Fruit fly (Drosophila melanogaster): ENCODE data around the gene Ir7b.

The Ir7b gene

dm6 chrX:7893411-7894122 lies 26.8 kb upstream of the Ir7b start, which contains the start of the genes CG45089, ND-MNLL and p115 (continued):
- peak; percentile 74; the same call in 2 of the 3 replicates for TF ChIP-seq Dbx (GFP tag; IDR thresholded peaks at IDR 0.05)
- TF ChIP-seq CG32532 (GFP tag; IDR thresholded peaks at IDR 0.05), result peak; percentile 43; the same call in 1 of the 2 replicates
- TF ChIP-seq CG3163 (GFP tag; optimal IDR thresholded peaks at IDR 0.05), result no peak
- peak; percentile 84 for TF ChIP-seq CG9437 (GFP tag; optimal IDR thresholded peaks at IDR 0.05)
- TF ChIP-seq Fer2 (tag; optimal IDR thresholded peaks at IDR 0.05), result peak; percentile 40
- TF ChIP-seq CG8359 (GFP tag; optimal IDR thresholded peaks at IDR 0.05; ENCODE audit: borderline replicate concordance), result no peak
- peak; percentile 48 for TF ChIP-seq zfh2 (GFP tag; optimal IDR thresholded peaks at IDR 0.05)
- TF ChIP-seq dmrt99B (tag; optimal IDR thresholded peaks at IDR 0.05), result peak; percentile 36
- peak; percentile 64 for TF ChIP-seq ind (GFP tag; optimal IDR thresholded peaks at IDR 0.05)
- no peak for TF ChIP-seq CG2199 (GFP tag; IDR thresholded peaks at IDR 0.05)
- no peak for TF ChIP-seq danr (GFP tag; IDR thresholded peaks at IDR 0.05)
- peak; percentile 46 for TF ChIP-seq kay (GFP tag; optimal IDR thresholded peaks at IDR 0.05)
- no peak for TF ChIP-seq CG9876 (GFP tag; optimal IDR thresholded peaks at IDR 0.05)
- TF ChIP-seq ci (GFP tag; IDR thresholded peaks at IDR 0.05), result no peak
- peak; percentile 25 for TF ChIP-seq scrt (GFP tag; optimal IDR thresholded peaks at IDR 0.05)
- TF ChIP-seq schlank (tag; optimal IDR thresholded peaks at IDR 0.05), result no peak
- no peak for TF ChIP-seq sim (GFP tag; IDR thresholded peaks at IDR 0.05)
- TF ChIP-seq Hr39 (optimal IDR thresholded peaks at IDR 0.05), result no peak
- no peak for TF ChIP-seq trh (GFP tag; optimal IDR thresholded peaks at IDR 0.05)
- TF ChIP-seq yki (optimal IDR thresholded peaks at IDR 0.05), result no peak
- peak in 1 of 2 experiments; percentile 31 for TF ChIP-seq chif (GFP tag; optimal IDR thresholded peaks at IDR 0.05)
- TF ChIP-seq chn (GFP tag; optimal IDR thresholded peaks at IDR 0.05), result peak; percentile 28
- TF ChIP-seq CG14441 (GFP tag; IDR thresholded peaks at IDR 0.05), result peak; percentile 15; the same call in 1 of the 2 replicates
- TF ChIP-seq ftz-f1 (GFP tag; optimal IDR thresholded peaks at IDR 0.05), result no peak
- TF ChIP-seq CG11560 (tag; IDR thresholded peaks at IDR 0.05), result no peak
- no peak for TF ChIP-seq fru (optimal IDR thresholded peaks at IDR 0.05)
- peak; percentile 56 for TF ChIP-seq CG4617 (GFP tag; optimal IDR thresholded peaks at IDR 0.05; ENCODE audit: borderline replicate concordance)
- peak; percentile 31; the same call in 1 of the 2 replicates for TF ChIP-seq seq (GFP tag; IDR thresholded peaks at IDR 0.05)
- TF ChIP-seq pho (GFP tag; optimal IDR thresholded peaks at IDR 0.05), result peak; percentile 14
- peak; percentile 36; the same call in 1 of the 2 replicates for TF ChIP-seq ttk (GFP tag; IDR thresholded peaks at IDR 0.05)
- peak; percentile 69 for TF ChIP-seq CG2678 (tag; optimal IDR thresholded peaks at IDR 0.05)
- no peak for TF ChIP-seq MTF-1 (GFP tag; optimal IDR thresholded peaks at IDR 0.05; ENCODE audit: borderline replicate concordance)
- peak; percentile 48 for TF ChIP-seq CG12942 (GFP tag; optimal IDR thresholded peaks at IDR 0.05)
- TF ChIP-seq gcm (GFP tag; optimal IDR thresholded peaks at IDR 0.05), result peak; percentile 46
- no peak for TF ChIP-seq CG6791 (GFP tag; IDR thresholded peaks at IDR 0.05; ENCODE audit: partially characterized antibody)
- TF ChIP-seq mirr (GFP tag; optimal IDR thresholded peaks at IDR 0.05), result no peak
- TF ChIP-seq Scr (GFP tag; IDR thresholded peaks at IDR 0.05; ENCODE audit: partially characterized antibody), result peak; percentile 72
- no peak for TF ChIP-seq nau (GFP tag; optimal IDR thresholded peaks at IDR 0.05)
- TF ChIP-seq CG6272 (GFP tag; IDR thresholded peaks at IDR 0.05), result peak; percentile 42; the same call in 1 of the 2 replicates
- TF ChIP-seq Dip2 (GFP tag; IDR thresholded peaks at IDR 0.05), result no peak
- TF ChIP-seq pros (GFP tag; optimal IDR thresholded peaks at IDR 0.05), result no peak
- no peak for TF ChIP-seq ato (GFP tag; IDR thresholded peaks at IDR 0.05; ENCODE audit: partially characterized antibody)
- TF ChIP-seq Lim3 (GFP tag; IDR thresholded peaks at IDR 0.05), result no peak
- peak; percentile 47; the same call in 1 of the 2 replicates for TF ChIP-seq CG14014 (GFP tag; IDR thresholded peaks at IDR 0.05)
- no peak for TF ChIP-seq ro (GFP tag; IDR thresholded peaks at IDR 0.05)
- TF ChIP-seq D19B (GFP tag; optimal IDR thresholded peaks at IDR 0.05), result no peak
- TF ChIP-seq CG7839 (tag; optimal IDR thresholded peaks at IDR 0.05), result peak; percentile 57
- peak; percentile 69 for TF ChIP-seq knrl (GFP tag; IDR thresholded peaks at IDR 0.05; ENCODE audit: partially characterized antibody)
- TF ChIP-seq CG14965 (GFP tag; optimal IDR thresholded peaks at IDR 0.05; ENCODE audit: borderline replicate concordance), result no peak
- TF ChIP-seq BtbVII (GFP tag; optimal IDR thresholded peaks at IDR 0.05), result no peak
- TF ChIP-seq Bdp1 (GFP tag; optimal IDR thresholded peaks at IDR 0.05), result no peak

Data from whole organism, embryonic.